Worm (Caenorhabditis elegans): ENCODE results near the gene T02G5.14.

T02G5.14 gene

DNA sequence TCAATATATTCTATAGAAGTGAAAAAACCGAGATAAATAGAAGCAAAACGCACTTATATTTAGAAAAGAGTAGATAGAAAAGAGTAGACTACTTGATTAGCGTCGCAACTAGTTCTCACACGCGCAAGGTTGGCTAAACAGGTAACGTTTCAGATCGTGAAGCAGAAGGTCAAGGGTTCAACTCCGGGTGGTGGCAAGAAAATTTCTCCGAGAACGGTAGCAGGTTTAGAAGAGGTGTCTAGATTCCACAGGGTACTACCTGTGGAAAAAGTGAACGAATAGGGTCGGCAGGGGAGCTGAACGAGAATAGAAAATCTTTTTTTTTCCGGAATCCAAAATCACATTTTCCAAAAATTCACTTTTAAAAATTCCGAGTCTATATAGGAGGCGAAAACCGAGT lies 42.0 kb upstream of the T02G5.14 start:
- TF ChIP-seq Y79H2A.3 (GFP tag; conservative IDR thresholded peaks at IDR 0.05) (0 out of 2 replicates have a peak, but pooled peaks have one; percentile 33), ceh-40 (GFP tag; IDR thresholded peaks at IDR 0.05) (peak; percentile 77; the same call in 1 of the 2 replicates), egl-44 (GFP tag; IDR thresholded peaks at IDR 0.05) (peak; percentile 88), lin-54 (GFP tag; optimal IDR thresholded peaks at IDR 0.05) (peak; percentile 8), sea-2 (GFP tag; IDR thresholded peaks at IDR 0.05) (peak; percentile 59; the same call in 1 of the 2 replicates), Y53G8AR.9 (GFP tag; conservative IDR thresholded peaks at IDR 0.05) (peak; percentile 73; the same call in 1 of the 2 replicates), C17E4.6 (GFP tag; IDR thresholded peaks at IDR 0.05) (peak; percentile 75; the same call in 1 of the 2 replicates), F39B2.1 (GFP tag; IDR thresholded peaks at IDR 0.05) (0 out of 2 replicates have a peak, but pooled peaks have one; percentile 60), D2030.7 (GFP tag; IDR thresholded peaks at IDR 0.05) (peak; percentile 77), Y56A3A.18 (GFP tag; IDR thresholded peaks at IDR 0.05) (peak; percentile 67; the same call in 1 of the 2 replicates), bed-2 (GFP tag; IDR thresholded peaks at IDR 0.05) (0 out of 2 replicates have a peak, but pooled peaks have one; percentile 38), cebp-2 (GFP tag; IDR thresholded peaks at IDR 0.05) (peak; percentile 94; the same call in 1 of the 2 replicates), tbp1 (GFP tag; optimal IDR thresholded peaks at IDR 0.05) (peak; percentile 81), Y95B8A.8 (GFP tag; IDR thresholded peaks at IDR 0.05) (0 out of 2 replicates have a peak, but pooled peaks have one; percentile 45), madf-8 (GFP tag; conservative IDR thresholded peaks at IDR 0.05) (peak; percentile 47), madf-6 (GFP tag; IDR thresholded peaks at IDR 0.05) (peak; percentile 80), rpc-1 (optimal IDR thresholded peaks at IDR 0.05) (peak; percentile 39), rpc-1 (tag; optimal IDR thresholded peaks at IDR 0.05) (peak; percentile 63), ztf-18 (tag; optimal IDR thresholded peaks at IDR 0.05) (peak; percentile 4), hsf-1 (GFP tag; IDR thresholded peaks at IDR 0.05) (peak; percentile 56; the same call in 1 of the 2 replicates), madf-3 (GFP tag; IDR thresholded peaks at IDR 0.05) (peak; percentile 78; the same call in 1 of the 2 replicates), aptf-3 (GFP tag; IDR thresholded peaks at IDR 0.05) (0 out of 2 replicates have a peak, but pooled peaks have one; percentile 68), B0019.2 (GFP tag; conservative IDR thresholded peaks at IDR 0.05) (peak; percentile 63; the same call in 1 of the 2 replicates), ztf-25 (GFP tag; IDR thresholded peaks at IDR 0.05) (peak; percentile 85), ceh-91 (GFP tag; IDR thresholded peaks at IDR 0.05) (peak; percentile 52; the same call in 1 of the 2 replicates), ceh-100 (GFP tag; IDR thresholded peaks at IDR 0.05) (peak; percentile 66), ekl-4 (GFP tag; IDR thresholded peaks at IDR 0.05) (peak; percentile 89), lin-26 (GFP tag; IDR thresholded peaks at IDR 0.05) (peak; percentile 93), egrh-3 (GFP tag; IDR thresholded peaks at IDR 0.05) (peak; percentile 43), nfyb-1 (GFP tag; IDR thresholded peaks at IDR 0.05) (peak; percentile 75; the same call in 1 of the 2 replicates), rcor-1 (GFP tag; IDR thresholded peaks at IDR 0.05) (peak; percentile 81), F33H1.4 (GFP tag; IDR thresholded peaks at IDR 0.05) (peak; percentile 54), hmg-1.2 (GFP tag; IDR thresholded peaks at IDR 0.05) (peak; percentile 63), F37B4.10 (GFP tag; IDR thresholded peaks at IDR 0.05) (0 out of 2 replicates have a peak, but pooled peaks have one; percentile 53), Y53F4B.3 (GFP tag; IDR thresholded peaks at IDR 0.05) (peak; percentile 33; the same call in 1 of the 2 replicates), dox-1 (GFP tag; IDR thresholded peaks at IDR 0.05) (peak; percentile 68), attf-3 (GFP tag; conservative IDR thresholded peaks at IDR 0.05) (peak; percentile 46; the same call in 1 of the 2 replicates), mcd-1 (GFP tag; IDR thresholded peaks at IDR 0.05) (peak; percentile 69), B0261.1 (tag; optimal IDR thresholded peaks at IDR 0.05) (peak; percentile 54), attf-6 (GFP tag; IDR thresholded peaks at IDR 0.05) (peak; percentile 78), pbrm-1 (GFP tag; IDR thresholded peaks at IDR 0.05) (0 out of 2 replicates have a peak, but pooled peaks have one; percentile 23)
